Worm (Caenorhabditis elegans): ENCODE data around the gene ceh-48.

Gene ceh-48

ce11 chrIV:6811808-6812207 lies at the start of gene ceh-48:
TSS of gene ceh-48 (plus strand) at chrIV:6812108.
- no peak for TF ChIP-seq W03F9.2 (tag; optimal IDR thresholded peaks at IDR 0.05)
- TF ChIP-seq dao-5 (tag; optimal IDR thresholded peaks at IDR 0.05) = no peak
- TF ChIP-seq him-1 (tag; optimal IDR thresholded peaks at IDR 0.05) = no peak

ce11 chrIV:6762416-6762815 lies 49.5 kb upstream of the ceh-48 start, which contains the start of gene spd-3:
TSS of gene spd-3 (plus strand) at chrIV:6762716.
- no peak for TF ChIP-seq W03F9.2 (tag; optimal IDR thresholded peaks at IDR 0.05)
- no peak for TF ChIP-seq dao-5 (tag; optimal IDR thresholded peaks at IDR 0.05)
- TF ChIP-seq him-1 (tag; optimal IDR thresholded peaks at IDR 0.05) = no peak

ce11 chrIV:6767240-6767639 lies 44.7 kb upstream of the ceh-48 start:
- no peak for TF ChIP-seq dao-5 (tag; optimal IDR thresholded peaks at IDR 0.05)
- TF ChIP-seq W03F9.2 (tag; optimal IDR thresholded peaks at IDR 0.05) = no peak
- peak; percentile 42 for TF ChIP-seq him-1 (tag; optimal IDR thresholded peaks at IDR 0.05)

- TF ChIP-seq dao-5 (tag; optimal IDR thresholded peaks at IDR 0.05) = no peak
- no peak for TF ChIP-seq W03F9.2 (tag; optimal IDR thresholded peaks at IDR 0.05)
- TF ChIP-seq him-1 (tag; optimal IDR thresholded peaks at IDR 0.05) = no peak
Observed at ce11 chrIV:6770407-6770883, 41.5 kb upstream of the ceh-48 start, which contains the start of gene anat-1. TSS of gene anat-1 (plus strand) at chrIV:6770833.

- TF ChIP-seq him-1 (tag; optimal IDR thresholded peaks at IDR 0.05) (no peak), dao-5 (tag; optimal IDR thresholded peaks at IDR 0.05) (no peak), W03F9.2 (tag; optimal IDR thresholded peaks at IDR 0.05) (no peak)
Observed at ce11 chrIV:6771556-6771955, 40.4 kb upstream of the ceh-48 start.

- TF ChIP-seq dao-5 (tag; optimal IDR thresholded peaks at IDR 0.05) (no peak), W03F9.2 (tag; optimal IDR thresholded peaks at IDR 0.05) (no peak), him-1 (tag; optimal IDR thresholded peaks at IDR 0.05) (no peak)
Observed at ce11 chrIV:6777156-6777555, 34.8 kb upstream of the ceh-48 start.

- no peak for TF ChIP-seq W03F9.2 (tag; optimal IDR thresholded peaks at IDR 0.05)
- no peak for TF ChIP-seq him-1 (tag; optimal IDR thresholded peaks at IDR 0.05)
- no peak for TF ChIP-seq dao-5 (tag; optimal IDR thresholded peaks at IDR 0.05)
Observed at ce11 chrIV:6785151-6785550, 26.8 kb upstream of the ceh-48 start, which contains the start of gene dyci-1. TSS of gene dyci-1 (minus strand) at chrIV:6785272.

- TF ChIP-seq him-1 (tag; optimal IDR thresholded peaks at IDR 0.05) (peak; percentile 28), dao-5 (tag; optimal IDR thresholded peaks at IDR 0.05) (no peak), W03F9.2 (tag; optimal IDR thresholded peaks at IDR 0.05) (peak; percentile 55)
Observed at ce11 chrIV:6785873-6786272, 26.0 kb upstream of the ceh-48 start.

ce11 chrIV:6789950-6790349 lies 22.0 kb upstream of the ceh-48 start:
- TF ChIP-seq dao-5 (tag; optimal IDR thresholded peaks at IDR 0.05) = no peak
- TF ChIP-seq him-1 (tag; optimal IDR thresholded peaks at IDR 0.05) = no peak
- TF ChIP-seq W03F9.2 (tag; optimal IDR thresholded peaks at IDR 0.05) = no peak

- TF ChIP-seq W03F9.2 (tag; optimal IDR thresholded peaks at IDR 0.05) (peak; percentile 92), dao-5 (tag; optimal IDR thresholded peaks at IDR 0.05) (no peak), him-1 (tag; optimal IDR thresholded peaks at IDR 0.05) (peak; percentile 86)
Observed at ce11 chrIV:6790438-6791124, 21.3 kb upstream of the ceh-48 start, which contains the start of the genes C17H12.2 and vha-8. TSS of gene C17H12.2 (minus strand) at chrIV:6790488. TSS of gene vha-8 (plus strand) at chrIV:6791074.

ce11 chrIV:6792380-6793309 lies 19.3 kb upstream of the ceh-48 start:
- TF ChIP-seq dao-5 (tag; optimal IDR thresholded peaks at IDR 0.05) (no peak), him-1 (tag; optimal IDR thresholded peaks at IDR 0.05) (no peak), W03F9.2 (tag; optimal IDR thresholded peaks at IDR 0.05) (no peak)

- no peak for TF ChIP-seq dao-5 (tag; optimal IDR thresholded peaks at IDR 0.05)
- no peak for TF ChIP-seq W03F9.2 (tag; optimal IDR thresholded peaks at IDR 0.05)
- no peak for TF ChIP-seq him-1 (tag; optimal IDR thresholded peaks at IDR 0.05)
Observed at ce11 chrIV:6793310-6793966, 18.5 kb upstream of the ceh-48 start.

- TF ChIP-seq him-1 (tag; optimal IDR thresholded peaks at IDR 0.05) (no peak), dao-5 (tag; optimal IDR thresholded peaks at IDR 0.05) (no peak), W03F9.2 (tag; optimal IDR thresholded peaks at IDR 0.05) (no peak)
Observed at ce11 chrIV:6795529-6795928, 16.4 kb upstream of the ceh-48 start, which contains the start of the genes C17H12.3 and C17H12.12. TSS of gene C17H12.3 (minus strand) at chrIV:6795629. TSS of gene C17H12.12 (plus strand) at chrIV:6795924.
